Worm (Caenorhabditis elegans): ENCODE results near the gene M04D8.5.

ce11 chrIII:10018007-10018406 lies 15.1 kb downstream of the M04D8.5 start:
- TF ChIP-seq ama-1 (optimal IDR thresholded peaks at IDR 0.05) = no peak
- no peak for TF ChIP-seq hnd-1 (tag; optimal IDR thresholded peaks at IDR 0.05)
- TF ChIP-seq tra-4 (tag; optimal IDR thresholded peaks at IDR 0.05) = no peak
- no peak for TF ChIP-seq flt-1 (GFP tag; IDR thresholded peaks at IDR 0.05)
- TF ChIP-seq tbx-11 (GFP tag; IDR thresholded peaks at IDR 0.05) = no peak
- no peak for TF ChIP-seq ceh-13 (GFP tag; optimal IDR thresholded peaks at IDR 0.05)
- TF ChIP-seq F13C5.2 (tag; optimal IDR thresholded peaks at IDR 0.05) = no peak
- TF ChIP-seq scrt-1 (GFP tag; IDR thresholded peaks at IDR 0.05) = no peak
- no peak for TF ChIP-seq sea-1 (GFP tag; conservative IDR thresholded peaks at IDR 0.05)
